Fruit fly (Drosophila melanogaster): Measurements from ENCODE around the gene CG6770.

Gene CG6770

dm6 chr2L:12011682-12012655 is 33.9 kb downstream of the CG6770 start (continued):
- TF ChIP-seq az2 (GFP tag; optimal IDR thresholded peaks at IDR 0.05): peak; percentile 69
- TF ChIP-seq ftz-f1 (GFP tag; optimal IDR thresholded peaks at IDR 0.05): peak; percentile 99
- peak; percentile 70 for TF ChIP-seq CG12155 (GFP tag; optimal IDR thresholded peaks at IDR 0.05)
- peak; percentile 41 for TF ChIP-seq da (GFP tag; optimal IDR thresholded peaks at IDR 0.05)
- TF ChIP-seq CG2120 (GFP tag; optimal IDR thresholded peaks at IDR 0.05): peak; percentile 88
- TF ChIP-seq CG7839 (tag; optimal IDR thresholded peaks at IDR 0.05): peak; percentile 60
- TF ChIP-seq Sox102F (GFP tag; optimal IDR thresholded peaks at IDR 0.05): peak; percentile 57
- peak; percentile 80 for TF ChIP-seq CG2712 (tag; optimal IDR thresholded peaks at IDR 0.05)
- TF ChIP-seq gsb (GFP tag; IDR thresholded peaks at IDR 0.05): no peak
- peak; percentile 12 for TF ChIP-seq CG16815 (GFP tag; optimal IDR thresholded peaks at IDR 0.05)
- peak; percentile 100 for TF ChIP-seq sug (tag; optimal IDR thresholded peaks at IDR 0.05)
- peak; percentile 71 for TF ChIP-seq maf-S (GFP tag; optimal IDR thresholded peaks at IDR 0.05)
- TF ChIP-seq dysf (GFP tag; IDR thresholded peaks at IDR 0.05): no peak
- TF ChIP-seq CG9215 (GFP tag; IDR thresholded peaks at IDR 0.05): no peak
- TF ChIP-seq Bdp1 (GFP tag; optimal IDR thresholded peaks at IDR 0.05): peak; percentile 63
- peak; percentile 32 for TF ChIP-seq fd3F (GFP tag; optimal IDR thresholded peaks at IDR 0.05)
- TF ChIP-seq chif (GFP tag; optimal IDR thresholded peaks at IDR 0.05): peak; percentile 49 to 61
- TF ChIP-seq Deaf1 (tag; optimal IDR thresholded peaks at IDR 0.05): peak; percentile 74
- TF ChIP-seq Ets65A (GFP tag): peak; percentile 89
- no peak for TF ChIP-seq CG7372 (GFP tag; IDR thresholded peaks at IDR 0.05)
- no peak for TF ChIP-seq CG3726 (GFP tag; IDR thresholded peaks at IDR 0.05)
- TF ChIP-seq HmgZ (tag; optimal IDR thresholded peaks at IDR 0.05): peak; percentile 94
- peak; percentile 98 for TF ChIP-seq CG17829 (tag; optimal IDR thresholded peaks at IDR 0.05)
- peak; percentile 57 for TF ChIP-seq eyg (GFP tag; optimal IDR thresholded peaks at IDR 0.05)
- TF ChIP-seq CG17186 (GFP tag; optimal IDR thresholded peaks at IDR 0.05): peak; percentile 63
- no peak for TF ChIP-seq CG34224 (GFP tag; IDR thresholded peaks at IDR 0.05; ENCODE audit: partially characterized antibody)
- TF ChIP-seq CG8765 (GFP tag; IDR thresholded peaks at IDR 0.05): no peak
- no peak for TF ChIP-seq dimm (GFP tag; IDR thresholded peaks at IDR 0.05)
- TF ChIP-seq cad (GFP tag; optimal IDR thresholded peaks at IDR 0.05): peak; percentile 77
- TF ChIP-seq CTCF (GFP tag; optimal IDR thresholded peaks at IDR 0.05): peak; percentile 64
- no peak for TF ChIP-seq ara (GFP tag; IDR thresholded peaks at IDR 0.05)
- peak; percentile 72 for TF ChIP-seq grau (tag; optimal IDR thresholded peaks at IDR 0.05)
- TF ChIP-seq CG13894 (tag; optimal IDR thresholded peaks at IDR 0.05): peak; percentile 90
- TF ChIP-seq CG13624 (GFP tag; optimal IDR thresholded peaks at IDR 0.05): peak; percentile 88
- peak; percentile 54 for TF ChIP-seq schlank (tag; optimal IDR thresholded peaks at IDR 0.05)
- peak; percentile 81 for TF ChIP-seq HLH54F (GFP tag; optimal IDR thresholded peaks at IDR 0.05)
- TF ChIP-seq fd96Cb (tag; optimal IDR thresholded peaks at IDR 0.05): peak; percentile 26
- TF ChIP-seq run (tag; optimal IDR thresholded peaks at IDR 0.05): peak; percentile 97
- no peak for TF ChIP-seq bowl (GFP tag; IDR thresholded peaks at IDR 0.05)
- peak; percentile 62 for TF ChIP-seq CG15269 (tag; optimal IDR thresholded peaks at IDR 0.05)
- peak; percentile 47 for TF ChIP-seq CG1647 (GFP tag; optimal IDR thresholded peaks at IDR 0.05)
- TF ChIP-seq pfk (GFP tag; optimal IDR thresholded peaks at IDR 0.05): peak; percentile 95
- TF ChIP-seq Ravus (GFP tag; IDR thresholded peaks at IDR 0.05): no peak
- no peak for TF ChIP-seq Nf-YA (GFP tag; IDR thresholded peaks at IDR 0.05)
- peak; percentile 25 for TF ChIP-seq twi (tag; optimal IDR thresholded peaks at IDR 0.05)
- TF ChIP-seq CG11398 (GFP tag; optimal IDR thresholded peaks at IDR 0.05): peak; percentile 57
- peak; percentile 70 for TF ChIP-seq CG4424 (GFP tag; optimal IDR thresholded peaks at IDR 0.05)
- peak; percentile 40 for TF ChIP-seq CG9817 (tag; optimal IDR thresholded peaks at IDR 0.05)
- TF ChIP-seq D19B (GFP tag; optimal IDR thresholded peaks at IDR 0.05): peak; percentile 66
- peak; percentile 49 for TF ChIP-seq Sry-δ (GFP tag; optimal IDR thresholded peaks at IDR 0.05)
